Worm (Caenorhabditis elegans) whole organism, L1 larva: Measurements from ENCODE around the gene mttu-1.

Experiments
- C04F5.9 ChIP-seq: sonication (generic microtip); optimal IDR thresholded peaks from 2 replicates; lab custom pipeline; 2016; ENCODE audit warnings: missing genetic modification characterization, missing compliant biosample characterization
- C16A3.4 ChIP-seq: fragments of 150-350 bp; optimal IDR thresholded peaks from 2 replicates; lab custom pipeline; 2014; ENCODE audit warnings: missing biosample characterization, missing genetic modification characterization
- F16B12.6 ChIP-seq: fragments of 150-350 bp; optimal IDR thresholded peaks from 2 replicates; lab custom pipeline; 2014; ENCODE audit warnings: missing biosample characterization, missing genetic modification characterization
- alr-1 ChIP-seq: fragments of 200-800 bp; sonication (Bioruptor generic); optimal IDR thresholded peaks from 2 replicates; lab custom pipeline; 2018; ENCODE audit warnings: borderline replicate concordance, mild to moderate bottlenecking, missing genetic modification characterization, missing compliant biosample characterization
- blmp-1 ChIP-seq: fragments of 150-350 bp; optimal IDR thresholded peaks from 2 replicates; lab custom pipeline; 2014; ENCODE audit warnings: missing biosample characterization, missing genetic modification characterization
- ceh-82 ChIP-seq, 3 experiments: fragments of 150-350 bp in 1 of 3; sonication (generic microtip) in 2 of 3; optimal IDR thresholded peaks; 2 replicates each; lab custom pipeline; 2014 to 2017; ENCODE audit warnings: missing biosample characterization in 3 of 3, missing genetic modification characterization in 3 of 3
- ceh-88 ChIP-seq: fragments of 200-800 bp; sonication (Bioruptor generic); IDR thresholded peaks from 2 replicates; pipeline ENCODE4 v1.3.6; 2022; ENCODE audit warnings: missing genetic modification characterization, missing compliant biosample characterization
- ceh-90 ChIP-seq: sonication (generic microtip); optimal IDR thresholded peaks from 2 replicates; lab custom pipeline; 2016; ENCODE audit warnings: missing genetic modification characterization, missing compliant biosample characterization
- ces-1 ChIP-seq: fragments of 150-350 bp; optimal IDR thresholded peaks from 2 replicates; lab custom pipeline; 2014; ENCODE audit warnings: missing biosample characterization, missing genetic modification reagents, missing genetic modification characterization
- dsc-1 ChIP-seq: sonication (generic microtip); optimal IDR thresholded peaks from 2 replicates; lab custom pipeline; 2016; ENCODE audit warnings: mild to moderate bottlenecking, missing genetic modification characterization, missing compliant biosample characterization
- efl-1 ChIP-seq, 4 experiments: fragments of 150-350 bp; optimal IDR thresholded peaks in 3 of 4; peaks in 1 of 4; 1 replicate in 1 of 4; 2 replicates in 3 of 4; lab custom pipeline; 2014; ENCODE audit warnings: missing biosample characterization in 2 of 4, missing genetic modification characterization in 2 of 4, missing genetic modification reagents in 2 of 4
- efl-3 ChIP-seq: fragments of 200-800 bp; sonication (Bioruptor generic); optimal IDR thresholded peaks from 2 replicates; lab custom pipeline; 2018; ENCODE audit warnings: mild to moderate bottlenecking, missing genetic modification characterization, missing compliant biosample characterization
- egl-13 ChIP-seq: sonication (generic microtip); optimal IDR thresholded peaks from 2 replicates; lab custom pipeline; 2016; ENCODE audit warnings: missing genotype, missing genetic modification reagents, missing genetic modification characterization, missing compliant biosample characterization
- fkh-8 ChIP-seq: sonication (generic microtip); optimal IDR thresholded peaks from 2 replicates; lab custom pipeline; 2016; ENCODE audit warnings: mild to moderate bottlenecking, missing genetic modification characterization, missing compliant biosample characterization
- fos-1 ChIP-seq: fragments of 150-350 bp; optimal IDR thresholded peaks from 2 replicates; lab custom pipeline; 2014; ENCODE audit warnings: missing biosample characterization, missing genetic modification characterization
- hlh-4 ChIP-seq: sonication (generic microtip); optimal IDR thresholded peaks from 2 replicates; lab custom pipeline; 2016; ENCODE audit warnings: mild to moderate bottlenecking, missing genetic modification characterization, missing compliant biosample characterization
- irx-1 ChIP-seq: sonication (generic microtip); optimal IDR thresholded peaks from 2 replicates; lab custom pipeline; 2016; ENCODE audit warnings: missing genetic modification characterization, missing compliant biosample characterization
- isw-1 ChIP-seq: fragments of 200-800 bp; sonication (Bioruptor generic); IDR thresholded peaks from 2 replicates; pipeline ENCODE4 v1.3.6; 2022; ENCODE audit warnings: missing genetic modification characterization, missing compliant biosample characterization
- jun-1 ChIP-seq: fragments of 150-350 bp; optimal IDR thresholded peaks from 2 replicates; lab custom pipeline; 2014; ENCODE audit warnings: missing biosample characterization, missing genetic modification reagents, missing genetic modification characterization
- lin-15B ChIP-seq: fragments of 150-350 bp; sonication (generic microtip); optimal IDR thresholded peaks from 3 replicates; lab custom pipeline; 2014; ENCODE audit warnings: missing biosample characterization, missing genetic modification characterization
- lin-39 ChIP-seq: fragments of 150-350 bp; optimal IDR thresholded peaks from 2 replicates; lab custom pipeline; 2014; ENCODE audit warnings: missing biosample characterization, missing genetic modification reagents, missing genetic modification characterization
- lir-3 ChIP-seq: sonication (generic microtip); optimal IDR thresholded peaks from 2 replicates; lab custom pipeline; 2016; ENCODE audit warnings: mild to moderate bottlenecking, missing genetic modification characterization, moderate library complexity, missing compliant biosample characterization; ENCODE audit not compliant: poor library complexity
- lsy-2 ChIP-seq, 2 experiments: fragments of 150-350 bp; optimal IDR thresholded peaks; 2 replicates each; lab custom pipeline; 2014; ENCODE audit warnings: missing biosample characterization in 2 of 2, missing genetic modification characterization in 2 of 2
- mab-9 ChIP-seq: fragments of 200-800 bp; sonication (Bioruptor generic); IDR thresholded peaks from 2 replicates; pipeline ENCODE4 v1.3.6; 2022; ENCODE audit warnings: missing genetic modification reagents, missing genetic modification characterization, missing compliant biosample characterization
- nhr-76 ChIP-seq: sonication (generic microtip); optimal IDR thresholded peaks from 2 replicates; lab custom pipeline; 2017; ENCODE audit warnings: missing biosample characterization, missing genetic modification characterization
- nhr-77 ChIP-seq: fragments of 150-350 bp; optimal IDR thresholded peaks from 2 replicates; lab custom pipeline; 2014; ENCODE audit warnings: missing biosample characterization, missing genetic modification characterization
- nhr-90 ChIP-seq: sonication (generic microtip); optimal IDR thresholded peaks from 2 replicates; lab custom pipeline; 2016; ENCODE audit warnings: mild to moderate bottlenecking, missing genetic modification characterization, missing compliant biosample characterization; ENCODE audit not compliant: poor library complexity
- rnt-1 ChIP-seq: sonication (generic microtip); optimal IDR thresholded peaks from 2 replicates; lab custom pipeline; 2016; ENCODE audit warnings: mild to moderate bottlenecking, missing genetic modification characterization, moderate library complexity, missing compliant biosample characterization
- skn-1 ChIP-seq: fragments of 150-350 bp; optimal IDR thresholded peaks from 2 replicates; lab custom pipeline; 2014; ENCODE audit warnings: missing biosample characterization, missing genetic modification characterization
- snpc-4 ChIP-seq: fragments of 150-350 bp; optimal IDR thresholded peaks from 2 replicates; lab custom pipeline; 2014; ENCODE audit warnings: missing biosample characterization, missing genetic modification characterization
- sox-4 ChIP-seq: sonication (generic microtip); optimal IDR thresholded peaks from 2 replicates; lab custom pipeline; 2016; ENCODE audit warnings: missing genetic modification characterization, missing compliant biosample characterization
- sptf-1 ChIP-seq: fragments of 150-350 bp; optimal IDR thresholded peaks from 2 replicates; lab custom pipeline; 2014; ENCODE audit warnings: missing biosample characterization, missing genetic modification characterization
- tbx-2 ChIP-seq: sonication (generic microtip); optimal IDR thresholded peaks from 2 replicates; lab custom pipeline; 2016; ENCODE audit warnings: missing genetic modification characterization, missing compliant biosample characterization
- unc-30 ChIP-seq: sonication (generic microtip); optimal IDR thresholded peaks from 2 replicates; lab custom pipeline; 2017; ENCODE audit warnings: missing biosample characterization, missing genetic modification characterization
- unc-86 ChIP-seq: sonication (generic microtip); optimal IDR thresholded peaks from 2 replicates; lab custom pipeline; 2016; ENCODE audit warnings: missing genetic modification characterization, missing compliant biosample characterization
- unc-98 ChIP-seq: fragments of 200-800 bp; sonication (Bioruptor generic); IDR thresholded peaks from 2 replicates; pipeline ENCODE4 v1.3.6; 2022; ENCODE audit warnings: missing genetic modification characterization, missing compliant biosample characterization
- vab-15 ChIP-seq: sonication (generic microtip); optimal IDR thresholded peaks from 2 replicates; lab custom pipeline; 2017; ENCODE audit warnings: missing genotype, mild to moderate bottlenecking, missing genetic modification characterization, missing compliant biosample characterization
- zip-4 ChIP-seq: fragments of 200-800 bp; sonication (Bioruptor generic); optimal IDR thresholded peaks from 2 replicates; lab custom pipeline; 2018; ENCODE audit warnings: mild to moderate bottlenecking, missing genetic modification characterization, moderate library complexity, missing compliant biosample characterization

Gene mttu-1

ce11 chrIV:11296787-11297186, at the start of gene mttu-1:
TSS of gene mttu-1 (minus strand) at chrIV:11296887.
- TF ChIP-seq mab-9 (GFP tag; lab: Robert Waterston, UW), result no peak

- TF ChIP-seq tbx-2 (tag; lab: Kevin White, UChicago) (no peak), blmp-1 (tag; lab: Kevin White, UChicago) (no peak), ces-1 (GFP tag; lab: Kevin White, UChicago) (no peak), fos-1 (tag; lab: Kevin White, UChicago) (no peak), C16A3.4 (no peak), alr-1 (tag; lab: Kevin White, UChicago) (peak; percentile 94)
- TF ChIP-seq, all 84 proteins: peak for 1
Measured at ce11 chrIV:11344288-11344687, 47.6 kb upstream of the mttu-1 start.

- TF ChIP-seq skn-1, result no peak
Measured at ce11 chrIV:11340735-11341443, 44.2 kb upstream of the mttu-1 start.

ce11 chrIV:11337021-11337420, 40.3 kb upstream of the mttu-1 start, which contains the start of gene F54E12.2:
TSS of gene F54E12.2 (minus strand) at chrIV:11337184.
- TF ChIP-seq snpc-4 (tag; lab: Kevin White, UChicago) (no peak), nhr-77 (no peak), jun-1 (tag; lab: Kevin White, UChicago) (no peak), lir-3 (tag; lab: Kevin White, UChicago) (no peak), efl-3 (no peak), lin-15B (tag; lab: Kevin White, UChicago) (no peak), ceh-90 (tag; lab: Kevin White, UChicago) (no peak), C04F5.9 (tag; lab: Kevin White, UChicago) (no peak), egl-13 (tag; lab: Kevin White, UChicago) (no peak), zip-4 (GFP tag; lab: Kevin White, UChicago) (no peak), nhr-90 (no peak), hlh-4 (tag; lab: Kevin White, UChicago) (no peak), lin-39 (tag; lab: Kevin White, UChicago) (no peak), C16A3.4 (no peak), ceh-82 (tag; optimal IDR thresholded peaks at IDR 0.05; lab: Kevin White, UChicago) (no peak), alr-1 (tag; lab: Kevin White, UChicago) (no peak), nhr-76 (tag; lab: Kevin White, UChicago) (no peak)

- TF ChIP-seq unc-30 (tag; lab: Kevin White, UChicago) (no peak), lsy-2 (tag; optimal IDR thresholded peaks at IDR 0.05; lab: Kevin White, UChicago) (no peak), sptf-1 (tag; lab: Kevin White, UChicago) (no peak), fkh-8 (tag; lab: Kevin White, UChicago) (no peak), sox-4 (no peak), unc-86 (no peak), vab-15 (no peak), irx-1 (tag; lab: Kevin White, UChicago) (no peak), unc-98 (GFP tag; lab: Robert Waterston, UW) (no peak), F16B12.6 (tag; lab: Kevin White, UChicago) (no peak), dsc-1 (tag; lab: Kevin White, UChicago) (no peak), isw-1 (GFP tag; lab: Robert Waterston, UW) (no peak), skn-1 (no peak), ceh-88 (no peak), efl-1 (optimal IDR thresholded peaks at IDR 0.05; lab: Kevin White, UChicago) (no peak), efl-1 (GFP tag; optimal IDR thresholded peaks at IDR 0.05 in 1 of 2; lab: Kevin White, UChicago) (no peak), zip-4 (GFP tag; lab: Kevin White, UChicago) (no peak), rnt-1 (no peak)
Measured at ce11 chrIV:11336180-11336579, 39.5 kb upstream of the mttu-1 start.
